Fruit fly (Drosophila melanogaster): ENCODE data around the gene dj.

Gene dj

dm6 chr3R:7090337-7090830, 31.3 kb downstream of the dj start (continued):
- TF ChIP-seq CG2199 (GFP tag; IDR thresholded peaks at IDR 0.05), result peak; percentile 61; the same call in 1 of the 3 replicates
- no peak for TF ChIP-seq gsb (GFP tag; IDR thresholded peaks at IDR 0.05)
- TF ChIP-seq CG12071 (GFP tag; optimal IDR thresholded peaks at IDR 0.05), result no peak
- TF ChIP-seq Adf1 (GFP tag; IDR thresholded peaks at IDR 0.05), result no peak; the same call in 1 of the 2 replicates
- no peak for TF ChIP-seq CG7928 (GFP tag; optimal IDR thresholded peaks at IDR 0.05)
- TF ChIP-seq CG6765 (GFP tag; optimal IDR thresholded peaks at IDR 0.05), result no peak
- no peak for TF ChIP-seq nom (GFP tag; optimal IDR thresholded peaks at IDR 0.05)
- no peak for TF ChIP-seq CG11560 (tag; IDR thresholded peaks at IDR 0.05)
- no peak for TF ChIP-seq CG17359 (tag; optimal IDR thresholded peaks at IDR 0.05)
- no peak for TF ChIP-seq Mrtf (GFP tag; IDR thresholded peaks at IDR 0.05)
- TF ChIP-seq Bteb2 (GFP tag; optimal IDR thresholded peaks at IDR 0.05), result no peak
- TF ChIP-seq sqz (GFP tag; optimal IDR thresholded peaks at IDR 0.05), result no peak
- TF ChIP-seq Stat92E (GFP tag; optimal IDR thresholded peaks at IDR 0.05), result no peak
- peak; percentile 33 for TF ChIP-seq cwo (GFP tag; optimal IDR thresholded peaks at IDR 0.05)
- TF ChIP-seq CG10147 (GFP tag; optimal IDR thresholded peaks at IDR 0.05), result no peak
- peak; percentile 68 for TF ChIP-seq CG15514 (GFP tag; optimal IDR thresholded peaks at IDR 0.05)
- TF ChIP-seq bowl (GFP tag; IDR thresholded peaks at IDR 0.05), result no peak
- TF ChIP-seq chif (GFP tag; optimal IDR thresholded peaks at IDR 0.05), result no peak
- no peak for TF ChIP-seq cg (GFP tag; optimal IDR thresholded peaks at IDR 0.05)
- TF ChIP-seq D (optimal IDR thresholded peaks at IDR 0.05), result no peak
- no peak for TF ChIP-seq D (GFP tag; optimal IDR thresholded peaks at IDR 0.05)
- TF ChIP-seq ken (GFP tag; IDR thresholded peaks at IDR 0.05), result no peak
- TF ChIP-seq CG15011 (GFP tag; optimal IDR thresholded peaks at IDR 0.05), result no peak
- no peak for TF ChIP-seq NC2β (GFP tag; optimal IDR thresholded peaks at IDR 0.05)
- no peak for TF ChIP-seq dm (GFP tag; optimal IDR thresholded peaks at IDR 0.05)
- no peak for TF ChIP-seq sens (GFP tag)
- TF ChIP-seq CG10959 (GFP tag; IDR thresholded peaks at IDR 0.05), result no peak
- peak; percentile 90 for TF ChIP-seq z (GFP tag; IDR thresholded peaks at IDR 0.05)

- peak; percentile 73; the same call in 1 of the 3 replicates for TF ChIP-seq CG2199 (GFP tag; IDR thresholded peaks at IDR 0.05)
- no peak for TF ChIP-seq btn (GFP tag; optimal IDR thresholded peaks at IDR 0.05)
- peak; percentile 5 for TF ChIP-seq cg (GFP tag; optimal IDR thresholded peaks at IDR 0.05)
- TF ChIP-seq CG10431 (GFP tag; optimal IDR thresholded peaks at IDR 0.05), result no peak
- TF ChIP-seq gsb-n (tag; optimal IDR thresholded peaks at IDR 0.05), result no peak
- TF ChIP-seq CG9817 (tag; optimal IDR thresholded peaks at IDR 0.05), result peak; percentile 22
- TF ChIP-seq phol (tag; optimal IDR thresholded peaks at IDR 0.05), result peak; percentile 37
- TF ChIP-seq unpg (GFP tag; optimal IDR thresholded peaks at IDR 0.05), result peak; percentile 34
- TF ChIP-seq CG30403 (GFP tag; optimal IDR thresholded peaks at IDR 0.05), result peak; percentile 57
- TF ChIP-seq CG13123 (GFP tag; optimal IDR thresholded peaks at IDR 0.05), result no peak
- no peak for TF ChIP-seq Optix (GFP tag; IDR thresholded peaks at IDR 0.05)
- no peak for TF ChIP-seq CG31388 (GFP tag; optimal IDR thresholded peaks at IDR 0.05)
- TF ChIP-seq Chrac-16 (GFP tag; optimal IDR thresholded peaks at IDR 0.05), result peak; percentile 18
- peak; percentile 54 for TF ChIP-seq nmo (GFP tag; optimal IDR thresholded peaks at IDR 0.05)
- peak; percentile 70 for TF ChIP-seq CG1603 (tag; optimal IDR thresholded peaks at IDR 0.05)
- peak; percentile 8 for TF ChIP-seq bigmax (GFP tag; optimal IDR thresholded peaks at IDR 0.05)
- peak; percentile 56; the same call in 2 of the 3 replicates for TF ChIP-seq HLH4C (GFP tag; IDR thresholded peaks at IDR 0.05; ENCODE audit: partially characterized antibody)
- no peak for TF ChIP-seq CG12769 (tag; optimal IDR thresholded peaks at IDR 0.05)
- TF ChIP-seq mam (GFP tag; optimal IDR thresholded peaks at IDR 0.05), result peak; percentile 47
- TF ChIP-seq CG18011 (GFP tag; optimal IDR thresholded peaks at IDR 0.05), result no peak
- TF ChIP-seq CG15011 (GFP tag; optimal IDR thresholded peaks at IDR 0.05), result no peak
- peak; percentile 32 for TF ChIP-seq CG1647 (GFP tag; optimal IDR thresholded peaks at IDR 0.05)
- TF ChIP-seq stwl (tag; optimal IDR thresholded peaks at IDR 0.05), result peak; percentile 99
- TF ChIP-seq CG2875 (GFP tag; optimal IDR thresholded peaks at IDR 0.05), result no peak
- peak; percentile 57 for TF ChIP-seq CG30020 (tag; optimal IDR thresholded peaks at IDR 0.05)
- TF ChIP-seq CG6272 (GFP tag; IDR thresholded peaks at IDR 0.05), result peak; percentile 42; the same call in 1 of the 2 replicates
These were observed 32.8 kb downstream of the dj start for dm6 chr3R:7091904-7092303.
